Worm (Caenorhabditis elegans) whole organism, L1 larva: ENCODE results near the gene kgb-2.

Source experiments
- C04F5.9 ChIP-seq: sonication (generic microtip); optimal IDR thresholded peaks from 2 replicates; lab custom pipeline; 2016; ENCODE audit warnings: missing genetic modification characterization, missing compliant biosample characterization
- C16A3.4 ChIP-seq: fragments of 150-350 bp; optimal IDR thresholded peaks from 2 replicates; lab custom pipeline; 2014; ENCODE audit warnings: missing biosample characterization, missing genetic modification characterization
- C34B4.2 ChIP-seq: sonication (generic microtip); optimal IDR thresholded peaks from 2 replicates; lab custom pipeline; 2017; ENCODE audit warnings: mild to moderate bottlenecking, missing genetic modification characterization, missing compliant biosample characterization
- aha-1 ChIP-seq: fragments of 150-350 bp; optimal IDR thresholded peaks from 2 replicates; lab custom pipeline; 2014; ENCODE audit warnings: missing biosample characterization, missing genetic modification characterization
- alr-1 ChIP-seq: fragments of 200-800 bp; sonication (Bioruptor generic); optimal IDR thresholded peaks from 2 replicates; lab custom pipeline; 2018; ENCODE audit warnings: borderline replicate concordance, mild to moderate bottlenecking, missing genetic modification characterization, missing compliant biosample characterization
- ama-1 ChIP-seq: fragments of 150-350 bp; optimal IDR thresholded peaks from 2 replicates; lab custom pipeline; 2014
- ceh-82 ChIP-seq, 3 experiments: fragments of 150-350 bp in 1 of 3; sonication (generic microtip) in 2 of 3; optimal IDR thresholded peaks; 2 replicates each; lab custom pipeline; 2014 to 2017; ENCODE audit warnings: missing biosample characterization in 3 of 3, missing genetic modification characterization in 3 of 3
- ceh-88 ChIP-seq: fragments of 200-800 bp; sonication (Bioruptor generic); IDR thresholded peaks from 2 replicates; pipeline ENCODE4 v1.3.6; 2022; ENCODE audit warnings: missing genetic modification characterization, missing compliant biosample characterization
- efl-1 ChIP-seq, 4 experiments: fragments of 150-350 bp; optimal IDR thresholded peaks in 3 of 4; peaks in 1 of 4; 1 replicate in 1 of 4; 2 replicates in 3 of 4; lab custom pipeline; 2014; ENCODE audit warnings: missing biosample characterization in 2 of 4, missing genetic modification characterization in 2 of 4, missing genetic modification reagents in 2 of 4
- elt-2 ChIP-seq: sonication (generic microtip); optimal IDR thresholded peaks from 2 replicates; lab custom pipeline; 2016; ENCODE audit warnings: missing genetic modification characterization, mild to moderate bottlenecking, inconsistent platforms, missing compliant biosample characterization, missing genetic modification reagents
- ets-5 ChIP-seq: fragments of 200-800 bp; sonication (Bioruptor generic); IDR thresholded peaks from 2 replicates; pipeline ENCODE4 v1.3.6; 2022; ENCODE audit warnings: missing genetic modification characterization, missing compliant biosample characterization
- fkh-10 ChIP-seq: sonication (generic microtip); optimal IDR thresholded peaks from 2 replicates; lab custom pipeline; 2017; ENCODE audit warnings: missing biosample characterization, missing genetic modification reagents, missing genetic modification characterization
- fkh-4 ChIP-seq: sonication (generic microtip); optimal IDR thresholded peaks from 2 replicates; lab custom pipeline; 2016; ENCODE audit warnings: missing compliant biosample characterization, missing genetic modification characterization, borderline replicate concordance
- fos-1 ChIP-seq: fragments of 150-350 bp; optimal IDR thresholded peaks from 2 replicates; lab custom pipeline; 2014; ENCODE audit warnings: missing biosample characterization, missing genetic modification characterization
- hlh-4 ChIP-seq: sonication (generic microtip); optimal IDR thresholded peaks from 2 replicates; lab custom pipeline; 2016; ENCODE audit warnings: mild to moderate bottlenecking, missing genetic modification characterization, missing compliant biosample characterization
- hpl-2 ChIP-seq: fragments of 150-350 bp; optimal IDR thresholded peaks from 2 replicates; lab custom pipeline; 2014; ENCODE audit warnings: missing biosample characterization, missing genetic modification reagents, missing genetic modification characterization
- irx-1 ChIP-seq: sonication (generic microtip); optimal IDR thresholded peaks from 2 replicates; lab custom pipeline; 2016; ENCODE audit warnings: missing genetic modification characterization, missing compliant biosample characterization
- lin-15B ChIP-seq: fragments of 150-350 bp; sonication (generic microtip); optimal IDR thresholded peaks from 3 replicates; lab custom pipeline; 2014; ENCODE audit warnings: missing biosample characterization, missing genetic modification characterization
- lir-3 ChIP-seq: sonication (generic microtip); optimal IDR thresholded peaks from 2 replicates; lab custom pipeline; 2016; ENCODE audit warnings: mild to moderate bottlenecking, missing genetic modification characterization, moderate library complexity, missing compliant biosample characterization; ENCODE audit not compliant: poor library complexity
- mab-9 ChIP-seq: fragments of 200-800 bp; sonication (Bioruptor generic); IDR thresholded peaks from 2 replicates; pipeline ENCODE4 v1.3.6; 2022; ENCODE audit warnings: missing genetic modification reagents, missing genetic modification characterization, missing compliant biosample characterization
- mep-1 ChIP-seq: fragments of 150-350 bp; optimal IDR thresholded peaks from 2 replicates; lab custom pipeline; 2014; ENCODE audit warnings: missing biosample characterization, missing genetic modification characterization
- nhr-20 ChIP-seq: sonication (generic microtip); optimal IDR thresholded peaks from 2 replicates; lab custom pipeline; 2016; ENCODE audit warnings: mild to moderate bottlenecking, missing genetic modification characterization, missing compliant biosample characterization
- nhr-237 ChIP-seq: fragments of 150-350 bp; optimal IDR thresholded peaks from 2 replicates; lab custom pipeline; 2014; ENCODE audit warnings: missing biosample characterization, missing genetic modification characterization
- nhr-28 ChIP-seq: fragments of 150-350 bp; optimal IDR thresholded peaks from 2 replicates; lab custom pipeline; 2014; ENCODE audit warnings: missing biosample characterization, missing genetic modification characterization
- nhr-71 ChIP-seq: sonication (generic microtip); optimal IDR thresholded peaks from 2 replicates; lab custom pipeline; 2016; ENCODE audit warnings: mild to moderate bottlenecking, missing genetic modification characterization, moderate library complexity, missing compliant biosample characterization
- nhr-77 ChIP-seq: fragments of 150-350 bp; optimal IDR thresholded peaks from 2 replicates; lab custom pipeline; 2014; ENCODE audit warnings: missing biosample characterization, missing genetic modification characterization
- nhr-85 ChIP-seq: sonication (generic microtip); peaks from one replicate; lab custom pipeline; 2016; ENCODE audit warnings: missing genetic modification characterization, inconsistent platforms, missing compliant biosample characterization
- pag-3 ChIP-seq: sonication (generic microtip); optimal IDR thresholded peaks from 2 replicates; lab custom pipeline; 2017; ENCODE audit warnings: missing genetic modification characterization, mild to moderate bottlenecking, missing compliant biosample characterization, antibody characterized with exemption, borderline replicate concordance; ENCODE audit not compliant: insufficient read depth
- pax-3 ChIP-seq: fragments of 200-800 bp; sonication (Bioruptor generic); optimal IDR thresholded peaks from 2 replicates; lab custom pipeline; 2018; ENCODE audit warnings: mild to moderate bottlenecking, missing genetic modification characterization, moderate library complexity, missing compliant biosample characterization
- pqm-1 ChIP-seq: sonication (generic microtip); optimal IDR thresholded peaks from 3 replicates; lab custom pipeline; 2017; ENCODE audit warnings: missing biosample characterization, missing genetic modification characterization
- rnt-1 ChIP-seq: sonication (generic microtip); optimal IDR thresholded peaks from 2 replicates; lab custom pipeline; 2016; ENCODE audit warnings: mild to moderate bottlenecking, missing genetic modification characterization, moderate library complexity, missing compliant biosample characterization
- skn-1 ChIP-seq: fragments of 150-350 bp; optimal IDR thresholded peaks from 2 replicates; lab custom pipeline; 2014; ENCODE audit warnings: missing biosample characterization, missing genetic modification characterization
- snpc-4 ChIP-seq: fragments of 150-350 bp; optimal IDR thresholded peaks from 2 replicates; lab custom pipeline; 2014; ENCODE audit warnings: missing biosample characterization, missing genetic modification characterization
- snu-23 ChIP-seq: sonication (generic microtip); optimal IDR thresholded peaks from 2 replicates; lab custom pipeline; 2016; ENCODE audit warnings: missing genetic modification characterization, missing compliant biosample characterization
- swsn-7 ChIP-seq: sonication (generic microtip); optimal IDR thresholded peaks from 2 replicates; lab custom pipeline; 2016; ENCODE audit warnings: missing genetic modification characterization, missing compliant biosample characterization
- tbx-2 ChIP-seq: sonication (generic microtip); optimal IDR thresholded peaks from 2 replicates; lab custom pipeline; 2016; ENCODE audit warnings: missing genetic modification characterization, missing compliant biosample characterization
- unc-30 ChIP-seq: sonication (generic microtip); optimal IDR thresholded peaks from 2 replicates; lab custom pipeline; 2017; ENCODE audit warnings: missing biosample characterization, missing genetic modification characterization
- unc-62 ChIP-seq: fragments of 150-350 bp; optimal IDR thresholded peaks from 2 replicates; lab custom pipeline; 2014; ENCODE audit warnings: missing biosample characterization, missing genetic modification reagents, missing genetic modification characterization
- unc-86 ChIP-seq: sonication (generic microtip); optimal IDR thresholded peaks from 2 replicates; lab custom pipeline; 2016; ENCODE audit warnings: missing genetic modification characterization, missing compliant biosample characterization
- vab-15 ChIP-seq: sonication (generic microtip); optimal IDR thresholded peaks from 2 replicates; lab custom pipeline; 2017; ENCODE audit warnings: missing genotype, mild to moderate bottlenecking, missing genetic modification characterization, missing compliant biosample characterization
- xbp-1 ChIP-seq: sonication (generic microtip); optimal IDR thresholded peaks from 2 replicates; lab custom pipeline; 2016; ENCODE audit warnings: missing genetic modification characterization, missing compliant biosample characterization
- zag-1 ChIP-seq: fragments of 150-350 bp; optimal IDR thresholded peaks from 2 replicates; lab custom pipeline; 2014; ENCODE audit warnings: missing biosample characterization, missing genetic modification characterization

Gene kgb-2

ce11 chrIV:3644863-3645378, 38.3 kb downstream of the kgb-2 start (continued):
- no peak for TF ChIP-seq rnt-1
- TF ChIP-seq zag-1 (tag; lab: Kevin White, UChicago), result no peak
- no peak for TF ChIP-seq irx-1 (tag; lab: Kevin White, UChicago)
- TF ChIP-seq efl-1 (optimal IDR thresholded peaks at IDR 0.05; lab: Kevin White, UChicago), result no peak
- TF ChIP-seq efl-1 (GFP tag; optimal IDR thresholded peaks at IDR 0.05 in 1 of 2; lab: Kevin White, UChicago), result peak in 1 of 2 experiments; percentile 79
- no peak for TF ChIP-seq xbp-1 (tag; lab: Kevin White, UChicago)
- 0 out of 2 replicates have a peak, but pooled peaks have one; percentile 32 for TF ChIP-seq ceh-88 (GFP tag; lab: Robert Waterston, UW)
- TF ChIP-seq nhr-77 (tag; lab: Kevin White, UChicago), result no peak
- TF ChIP-seq nhr-20 (tag; lab: Kevin White, UChicago), result peak; percentile 8
- no peak for TF ChIP-seq lin-15B (tag; lab: Kevin White, UChicago)
- no peak for TF ChIP-seq vab-15 (tag; lab: Kevin White, UChicago)

- TF ChIP-seq ceh-88 (GFP tag; lab: Robert Waterston, UW) (no peak), C34B4.2 (tag; lab: Kevin White, UChicago) (no peak), efl-1 (optimal IDR thresholded peaks at IDR 0.05; lab: Kevin White, UChicago) (no peak), efl-1 (GFP tag; optimal IDR thresholded peaks at IDR 0.05 in 1 of 2; lab: Kevin White, UChicago) (peak in 1 of 2 experiments; percentile 39)
- TF ChIP-seq, all 84 proteins: peak for 1
Observed at ce11 chrIV:3645487-3645886, 38.9 kb downstream of the kgb-2 start.

- TF ChIP-seq skn-1 (tag; lab: Kevin White, UChicago) (no peak), C34B4.2 (tag; lab: Kevin White, UChicago) (no peak), pag-3 (tag; lab: Kevin White, UChicago) (no peak), aha-1 (no peak), efl-1 (optimal IDR thresholded peaks at IDR 0.05; lab: Kevin White, UChicago) (no peak), efl-1 (GFP tag; optimal IDR thresholded peaks at IDR 0.05 in 1 of 2; lab: Kevin White, UChicago) (no peak), mab-9 (GFP tag; lab: Robert Waterston, UW) (peak; percentile 37; the same call in 1 of the 2 replicates), fkh-4 (tag; lab: Kevin White, UChicago) (no peak), fos-1 (no peak), pqm-1 (tag; lab: Kevin White, UChicago) (no peak), nhr-85 (tag; lab: Kevin White, UChicago) (peak; percentile 7), unc-30 (tag; lab: Kevin White, UChicago) (no peak), nhr-237 (no peak)
Observed at ce11 chrIV:3646338-3647154, 40.0 kb downstream of the kgb-2 start.

- TF ChIP-seq pag-3 (tag; lab: Kevin White, UChicago), result no peak
- TF ChIP-seq fkh-10 (GFP tag; lab: Kevin White, UChicago), result no peak
- TF ChIP-seq alr-1, result no peak
- no peak for TF ChIP-seq nhr-237
- TF ChIP-seq snu-23, result peak; percentile 61
- TF ChIP-seq pax-3, result no peak
- peak; percentile 30 for TF ChIP-seq lir-3
- no peak for TF ChIP-seq nhr-28
- TF ChIP-seq tbx-2 (tag; lab: Kevin White, UChicago), result peak; percentile 10
- peak; percentile 89 for TF ChIP-seq nhr-71 (tag; lab: Kevin White, UChicago)
- TF ChIP-seq ets-5, result no peak
- TF ChIP-seq irx-1 (tag; lab: Kevin White, UChicago), result no peak
- no peak for TF ChIP-seq skn-1 (tag; lab: Kevin White, UChicago)
- peak; percentile 13 for TF ChIP-seq C16A3.4 (tag; lab: Kevin White, UChicago)
- TF ChIP-seq swsn-7 (tag; lab: Kevin White, UChicago), result peak; percentile 22
- TF ChIP-seq nhr-20 (tag; lab: Kevin White, UChicago), result peak; percentile 73
- TF ChIP-seq fos-1, result no peak
- TF ChIP-seq pqm-1 (tag; lab: Kevin White, UChicago), result no peak
- no peak for TF ChIP-seq unc-86
- TF ChIP-seq ama-1 (lab: Kevin White, UChicago), result no peak
- TF ChIP-seq unc-62 (GFP tag; lab: Kevin White, UChicago), result no peak
- TF ChIP-seq mep-1, result peak; percentile 12
- TF ChIP-seq vab-15 (tag; lab: Kevin White, UChicago), result no peak
- no peak for TF ChIP-seq ceh-82 (tag; optimal IDR thresholded peaks at IDR 0.05; lab: Kevin White, UChicago)
- no peak for TF ChIP-seq nhr-77 (tag; lab: Kevin White, UChicago)
- no peak for TF ChIP-seq elt-2
- TF ChIP-seq hpl-2 (GFP tag; lab: Kevin White, UChicago), result no peak
- TF ChIP-seq C04F5.9, result no peak
- TF ChIP-seq snpc-4 (tag; lab: Kevin White, UChicago), result no peak
- TF ChIP-seq hlh-4, result no peak
- no peak for TF ChIP-seq efl-1 (optimal IDR thresholded peaks at IDR 0.05; lab: Kevin White, UChicago)
- no peak for TF ChIP-seq efl-1 (GFP tag; optimal IDR thresholded peaks at IDR 0.05 in 1 of 2; lab: Kevin White, UChicago)
Observed at ce11 chrIV:3647551-3647950, 41.0 kb downstream of the kgb-2 start.
